Worm (Caenorhabditis elegans) whole organism, early embryonic: ENCODE measurements around the gene C17H12.10.

ENCODE experiments used
- B0310.2 ChIP-seq: sonication (generic microtip); optimal IDR thresholded peaks from 2 replicates; lab custom pipeline; 2016; ENCODE audit warnings: mild to moderate bottlenecking, missing genetic modification characterization, missing compliant biosample characterization
- F13C5.2 ChIP-seq: sonication (generic microtip); optimal IDR thresholded peaks from 2 replicates; lab custom pipeline; 2017; ENCODE audit warnings: mild to moderate bottlenecking, missing genetic modification characterization, inconsistent platforms, missing compliant biosample characterization
- aly-1 ChIP-seq: sonication (generic microtip); optimal IDR thresholded peaks from 2 replicates; lab custom pipeline; 2016; ENCODE audit warnings: missing genetic modification characterization, missing compliant biosample characterization
- ama-1 ChIP-seq: fragments of 150-350 bp; optimal IDR thresholded peaks from 2 replicates; lab custom pipeline; 2014
- ceh-13 ChIP-seq: fragments of 200-800 bp; sonication (Bioruptor generic); optimal IDR thresholded peaks from 2 replicates; lab custom pipeline; 2018; ENCODE audit warnings: mild to moderate bottlenecking, missing genetic modification characterization, missing compliant biosample characterization
- ceh-36 ChIP-seq: sonication (generic microtip); optimal IDR thresholded peaks from 2 replicates; lab custom pipeline; 2016; ENCODE audit warnings: missing genetic modification characterization, inconsistent platforms, missing compliant biosample characterization
- ets-7 ChIP-seq: sonication (generic microtip); optimal IDR thresholded peaks from 2 replicates; lab custom pipeline; 2016; ENCODE audit warnings: missing genotype, missing genetic modification characterization, missing compliant biosample characterization
- flt-1 ChIP-seq: fragments of 200-800 bp; sonication (Bioruptor generic); IDR thresholded peaks from 2 replicates; pipeline ENCODE4 v1.3.6; 2022; ENCODE audit warnings: missing genetic modification characterization, missing compliant biosample characterization
- hmbx-1 ChIP-seq: sonication (generic microtip); optimal IDR thresholded peaks from 2 replicates; lab custom pipeline; 2016; ENCODE audit warnings: mild to moderate bottlenecking, missing genetic modification characterization, missing compliant biosample characterization
- hmg-4 ChIP-seq: fragments of 200-800 bp; sonication (Bioruptor generic); optimal IDR thresholded peaks from 2 replicates; lab custom pipeline; 2018; ENCODE audit warnings: mild to moderate bottlenecking, missing genetic modification characterization, missing compliant biosample characterization
- hnd-1 ChIP-seq: sonication (generic microtip); optimal IDR thresholded peaks from 2 replicates; lab custom pipeline; 2016; ENCODE audit warnings: missing genetic modification characterization, missing compliant biosample characterization
- pes-1 ChIP-seq: fragments of 200-800 bp; sonication (Bioruptor generic); IDR thresholded peaks from 2 replicates; pipeline ENCODE4 v1.3.6; 2022; ENCODE audit warnings: missing genetic modification reagents, missing genetic modification characterization, missing compliant biosample characterization
- scrt-1 ChIP-seq: fragments of 200-800 bp; sonication (Bioruptor generic); IDR thresholded peaks from 2 replicates; pipeline ENCODE4 v1.3.6; 2022; ENCODE audit warnings: missing genetic modification characterization, missing compliant biosample characterization
- sea-1 ChIP-seq: fragments of 200-800 bp; sonication (Bioruptor generic); conservative IDR thresholded peaks from 2 replicates; pipeline ENCODE4 v1.3.6; 2022; ENCODE audit warnings: missing genetic modification characterization, missing compliant biosample characterization
- tbx-11 ChIP-seq: fragments of 200-800 bp; sonication (Bioruptor generic); IDR thresholded peaks from 2 replicates; pipeline ENCODE4 v1.3.6; 2022; ENCODE audit warnings: missing genetic modification characterization, missing compliant biosample characterization
- tbx-37 ChIP-seq: fragments of 200-800 bp; sonication (Bioruptor generic); conservative IDR thresholded peaks from 2 replicates; pipeline ENCODE4 v1.3.6; 2022; ENCODE audit warnings: missing genetic modification reagents, missing genetic modification characterization, missing compliant biosample characterization
- tra-4 ChIP-seq: sonication (generic microtip); optimal IDR thresholded peaks from 2 replicates; lab custom pipeline; 2017; ENCODE audit warnings: missing genetic modification characterization, missing compliant biosample characterization

The C17H12.10 gene

DNA sequence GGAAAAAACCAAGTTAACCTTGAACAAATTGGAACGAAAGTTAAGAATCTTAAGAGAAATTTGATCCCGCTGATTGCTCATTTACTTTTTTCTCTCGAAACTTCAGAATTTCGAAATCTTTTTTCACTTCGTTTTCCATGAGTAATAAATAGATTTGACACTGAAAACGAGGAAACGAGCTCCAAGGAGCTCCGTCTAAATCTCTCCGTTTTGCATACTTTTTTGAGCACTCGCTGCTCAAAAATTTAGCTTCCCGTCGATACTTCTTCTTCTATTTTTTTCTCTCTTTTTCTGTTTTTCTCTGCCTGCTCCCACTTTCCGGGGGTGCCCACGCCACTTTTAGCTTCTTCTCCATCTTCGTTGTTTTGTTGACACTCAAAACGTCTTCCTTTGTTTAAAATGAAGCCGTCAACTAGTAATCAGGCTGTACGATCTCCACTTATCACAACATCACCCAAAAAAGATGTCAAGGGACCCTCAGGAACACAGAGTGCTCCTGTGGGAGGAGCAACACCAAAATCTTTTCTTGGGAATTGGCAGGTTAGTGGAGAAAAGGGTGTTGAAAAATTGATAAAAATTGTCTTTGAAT is at the start of gene C17H12.10:
Gene C17H12.10, plus strand, starts transcription at position 325 of the 589 bp plus-strand sequence.
- TF ChIP-seq tra-4 (tag; lab: Kevin White, UChicago) (no peak), F13C5.2 (tag; lab: Kevin White, UChicago) (no peak), hmbx-1 (tag; lab: Kevin White, UChicago) (no peak), tbx-37 (GFP tag; lab: Robert Waterston, UW) (no peak), aly-1 (tag; lab: Kevin White, UChicago) (no peak), hmg-4 (GFP tag; lab: Kevin White, UChicago) (no peak), flt-1 (GFP tag; lab: Robert Waterston, UW) (no peak), B0310.2 (tag; lab: Kevin White, UChicago) (no peak), ama-1 (lab: Kevin White, UChicago) (no peak), scrt-1 (GFP tag; lab: Robert Waterston, UW) (no peak)

DNA sequence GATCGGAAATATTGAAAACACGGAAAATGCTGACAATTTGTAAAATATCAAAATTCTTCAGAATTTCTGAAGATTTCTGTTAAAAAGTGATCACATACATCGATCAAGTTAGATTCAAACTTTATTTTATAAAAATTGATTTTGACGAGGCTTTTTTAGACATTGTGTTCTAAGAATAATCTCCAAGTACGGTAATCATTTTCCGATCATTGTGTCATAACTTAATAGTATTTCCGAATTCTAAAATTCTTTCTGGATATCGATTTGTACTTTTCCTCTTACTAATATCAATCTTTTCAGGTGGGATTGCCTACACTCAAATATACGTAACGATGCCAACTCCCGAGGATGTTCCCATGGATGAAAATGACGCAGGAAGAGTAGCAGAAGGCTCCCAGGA is 49.6 kb upstream of the C17H12.10 start, which contains the start of gene usp-4:
Gene usp-4, plus strand, starts transcription at position 301 of the 400 bp plus-strand sequence.
- no peak for TF ChIP-seq tbx-37 (GFP tag; lab: Robert Waterston, UW)
- TF ChIP-seq ceh-36 (tag; lab: Kevin White, UChicago): no peak
- no peak for TF ChIP-seq tbx-11 (GFP tag; lab: Robert Waterston, UW)
- no peak for TF ChIP-seq pes-1 (GFP tag; lab: Robert Waterston, UW)
- TF ChIP-seq ceh-13: no peak
- no peak for TF ChIP-seq tra-4 (tag; lab: Kevin White, UChicago)
- TF ChIP-seq aly-1 (tag; lab: Kevin White, UChicago): no peak
- TF ChIP-seq hmbx-1 (tag; lab: Kevin White, UChicago): no peak
- no peak for TF ChIP-seq sea-1 (GFP tag; lab: Robert Waterston, UW)
- TF ChIP-seq B0310.2 (tag; lab: Kevin White, UChicago): no peak
- no peak for TF ChIP-seq F13C5.2 (tag; lab: Kevin White, UChicago)

DNA sequence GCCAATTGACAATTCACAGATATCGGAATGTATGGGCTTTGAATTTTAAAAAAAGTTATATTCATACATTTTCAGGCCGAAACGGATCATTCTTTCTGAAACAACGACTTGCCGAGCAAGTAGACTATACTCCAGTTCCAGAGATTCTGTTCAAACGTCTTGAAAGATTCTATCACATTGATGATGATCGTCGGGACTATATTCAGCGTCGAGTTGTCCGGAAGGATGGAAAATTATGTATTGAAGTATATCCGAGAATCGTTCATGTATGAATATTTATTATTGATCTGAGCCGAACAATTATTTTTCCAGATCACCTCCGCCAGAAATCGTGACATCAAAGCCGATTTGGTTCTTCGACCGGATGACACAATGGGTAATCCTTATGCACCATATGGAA is 49.0 kb upstream of the C17H12.10 start:
- TF ChIP-seq scrt-1 (GFP tag; lab: Robert Waterston, UW) (no peak), B0310.2 (tag; lab: Kevin White, UChicago) (no peak), aly-1 (tag; lab: Kevin White, UChicago) (no peak), tbx-37 (GFP tag; lab: Robert Waterston, UW) (no peak), ceh-36 (tag; lab: Kevin White, UChicago) (no peak), flt-1 (GFP tag; lab: Robert Waterston, UW) (no peak)

DNA sequence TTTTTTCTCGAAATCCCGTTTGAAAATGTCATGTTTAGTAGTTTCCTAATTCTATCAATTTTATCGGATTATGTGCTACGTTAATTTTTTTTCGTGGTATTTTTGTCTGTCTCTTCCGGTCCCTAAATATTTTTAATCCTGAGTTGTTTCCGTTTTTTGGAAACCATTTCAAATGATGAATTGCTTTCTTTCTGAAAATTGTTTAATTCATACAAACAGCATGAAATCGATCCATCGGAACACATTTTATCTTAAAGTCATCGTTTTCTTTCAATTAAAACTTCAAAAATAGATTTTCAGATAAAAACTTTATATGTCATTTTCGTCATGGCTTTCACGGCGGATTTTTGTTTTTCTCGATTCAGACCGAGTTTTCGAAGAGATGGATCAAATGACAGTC is 44.2 kb upstream of the C17H12.10 start, which contains the start of gene spd-3:
Gene spd-3, plus strand, starts transcription at position 301 of the 400 bp plus-strand sequence.
- TF ChIP-seq flt-1 (GFP tag; lab: Robert Waterston, UW) (no peak), ama-1 (lab: Kevin White, UChicago) (no peak), ceh-13 (no peak), F13C5.2 (tag; lab: Kevin White, UChicago) (no peak), scrt-1 (GFP tag; lab: Robert Waterston, UW) (no peak), hnd-1 (no peak), hmg-4 (GFP tag; lab: Kevin White, UChicago) (no peak), tbx-11 (GFP tag; lab: Robert Waterston, UW) (no peak), sea-1 (GFP tag; lab: Robert Waterston, UW) (no peak), B0310.2 (tag; lab: Kevin White, UChicago) (no peak), ceh-36 (tag; lab: Kevin White, UChicago) (no peak), aly-1 (tag; lab: Kevin White, UChicago) (no peak), ets-7 (no peak), pes-1 (GFP tag; lab: Robert Waterston, UW) (no peak), tra-4 (tag; lab: Kevin White, UChicago) (no peak), hmbx-1 (tag; lab: Kevin White, UChicago) (no peak), tbx-37 (GFP tag; lab: Robert Waterston, UW) (no peak)

DNA sequence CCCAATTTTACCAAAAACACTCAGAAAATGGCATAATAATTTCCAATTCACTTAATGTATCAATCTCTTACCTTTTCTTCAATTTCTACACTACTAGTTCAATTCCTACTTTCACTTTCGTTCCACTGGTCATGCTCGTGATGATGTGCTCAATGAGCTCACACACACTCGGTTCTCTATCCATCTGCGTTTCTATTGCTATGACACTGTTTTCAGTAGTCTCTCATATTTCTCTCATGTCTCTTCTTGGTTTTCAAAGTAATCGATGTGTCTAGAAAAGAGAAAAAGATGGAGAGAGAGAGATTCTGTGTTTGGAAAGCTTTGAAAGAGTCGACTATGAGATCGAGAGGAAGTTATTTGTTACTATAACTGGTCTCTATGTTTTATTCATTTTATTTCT is 39.4 kb upstream of the C17H12.10 start:
- TF ChIP-seq hmg-4 (GFP tag; lab: Kevin White, UChicago) (no peak), ceh-36 (tag; lab: Kevin White, UChicago) (no peak), F13C5.2 (tag; lab: Kevin White, UChicago) (peak; percentile 1), hnd-1 (no peak)

DNA sequence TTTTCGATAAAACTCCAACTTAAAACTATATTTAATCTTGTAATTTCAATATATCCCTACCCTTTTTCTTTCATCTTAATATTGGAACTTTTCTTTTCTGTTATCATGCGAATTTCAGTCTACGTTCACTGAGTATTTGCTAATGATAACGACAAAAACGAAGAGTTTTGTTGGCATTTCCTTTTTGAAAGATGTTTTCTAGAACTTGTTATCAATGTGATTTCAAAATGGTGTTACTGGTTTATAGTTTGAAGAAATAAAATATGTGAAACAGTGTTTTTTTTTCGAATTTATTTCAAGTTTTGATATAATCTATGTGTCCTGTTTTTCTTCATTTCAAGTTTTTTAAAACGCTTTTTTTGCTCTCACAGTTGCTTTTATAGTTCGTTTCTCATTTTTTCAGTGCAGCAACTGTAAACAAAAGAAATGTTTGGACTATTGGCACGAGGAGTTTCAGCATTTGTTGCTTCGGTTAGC is 36.2 kb upstream of the C17H12.10 start, which contains the start of gene anat-1:
Gene anat-1, plus strand, starts transcription at position 427 of the 477 bp plus-strand sequence.
- no peak for TF ChIP-seq tra-4 (tag; lab: Kevin White, UChicago)
- no peak for TF ChIP-seq sea-1 (GFP tag; lab: Robert Waterston, UW)
- no peak for TF ChIP-seq hnd-1
- TF ChIP-seq ama-1 (lab: Kevin White, UChicago): no peak
- TF ChIP-seq pes-1 (GFP tag; lab: Robert Waterston, UW): no peak
- TF ChIP-seq tbx-11 (GFP tag; lab: Robert Waterston, UW): no peak
- no peak for TF ChIP-seq hmg-4 (GFP tag; lab: Kevin White, UChicago)
- TF ChIP-seq hmbx-1 (tag; lab: Kevin White, UChicago): no peak
- TF ChIP-seq scrt-1 (GFP tag; lab: Robert Waterston, UW): no peak
- no peak for TF ChIP-seq ets-7
- TF ChIP-seq tbx-37 (GFP tag; lab: Robert Waterston, UW): no peak
- no peak for TF ChIP-seq B0310.2 (tag; lab: Kevin White, UChicago)

DNA sequence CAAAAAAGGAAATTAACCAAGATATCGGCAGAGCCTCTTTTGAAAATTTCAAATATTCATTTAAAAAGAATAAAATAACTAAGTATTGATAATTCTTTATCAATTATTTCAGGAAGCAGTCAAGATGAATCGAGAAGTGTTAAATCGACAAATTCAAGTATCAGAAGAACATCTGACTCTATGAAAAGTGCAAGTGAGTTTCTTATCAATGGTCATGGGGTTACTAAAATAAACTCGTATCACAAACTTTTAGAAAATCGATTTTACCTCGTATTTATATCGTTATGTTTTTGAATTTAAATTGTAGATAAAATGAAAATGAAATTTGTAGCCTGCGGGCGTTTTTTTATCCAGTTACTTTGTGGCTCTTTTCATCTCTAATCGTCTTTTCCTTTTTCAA is 35.0 kb upstream of the C17H12.10 start:
- no peak for TF ChIP-seq tbx-37 (GFP tag; lab: Robert Waterston, UW)
